Fruit fly (Drosophila melanogaster) S2 (cell line): Measurements from ENCODE around the gene CG7044.

Experiments
- CG8478 ChIP-seq: fragments of >200 bp; optimal IDR thresholded peaks from 2 replicates; lab custom pipeline; 2018
- CTCF ChIP-seq, 2 experiments: fragments of >200 bp; optimal IDR thresholded peaks; 2 replicates each; lab custom pipeline; 2018

DNA sequence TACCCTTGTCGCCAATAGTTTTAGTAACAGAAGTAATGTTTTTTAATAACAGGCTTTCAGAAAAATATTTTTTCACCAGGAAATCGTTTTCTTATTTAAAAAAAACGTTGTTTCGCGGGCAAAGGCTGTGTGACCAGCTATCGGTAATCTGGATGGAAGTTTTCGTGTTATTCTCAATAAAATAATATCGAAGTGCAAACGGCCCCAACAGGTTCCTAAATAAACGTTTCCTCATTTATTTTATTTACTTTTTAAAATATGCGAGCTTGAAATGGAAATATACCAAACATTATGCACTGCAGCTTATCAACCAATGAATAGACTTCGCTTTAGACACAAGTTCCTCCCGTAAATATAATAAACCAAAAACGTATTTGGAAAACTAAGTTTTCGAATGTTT lies 28.5 kb upstream of the CG7044 start, which contains the start of gene Ice2:
- TF ChIP-seq CTCF (optimal IDR thresholded peaks at IDR 0.05; lab: Kevin White, UChicago) (no peak), CG8478 (lab: Kevin White, UChicago) (no peak)
